Fruit fly (Drosophila melanogaster) whole organism: ENCODE results near the gene ich.

Experiments
- CG8478 ChIP-seq: fragments of >200 bp; optimal IDR thresholded peaks from 2 replicates; lab custom pipeline; 2018; ENCODE audit warnings: inconsistent platforms
- Dll ChIP-seq: fragments of >200 bp; optimal IDR thresholded peaks from 2 replicates; lab custom pipeline; 2017
- EcR ChIP-seq, 2 experiments: fragments of >200 bp; optimal IDR thresholded peaks; 2 replicates each; lab custom pipeline; 2017; ENCODE audit warnings: missing biosample characterization in 2 of 2, missing genetic modification characterization in 2 of 2, missing genetic modification reagents in 2 of 2
- pan ChIP-seq: fragments of >200 bp; optimal IDR thresholded peaks from 2 replicates; lab custom pipeline; 2017
- psq ChIP-seq: fragments of >200 bp; optimal IDR thresholded peaks from 2 replicates; lab custom pipeline; 2017
- usp ChIP-seq: fragments of >200 bp; optimal IDR thresholded peaks from 2 replicates; lab custom pipeline; 2017; ENCODE audit warnings: missing biosample characterization, missing genetic modification characterization, mixed read lengths

Gene ich

DNA sequence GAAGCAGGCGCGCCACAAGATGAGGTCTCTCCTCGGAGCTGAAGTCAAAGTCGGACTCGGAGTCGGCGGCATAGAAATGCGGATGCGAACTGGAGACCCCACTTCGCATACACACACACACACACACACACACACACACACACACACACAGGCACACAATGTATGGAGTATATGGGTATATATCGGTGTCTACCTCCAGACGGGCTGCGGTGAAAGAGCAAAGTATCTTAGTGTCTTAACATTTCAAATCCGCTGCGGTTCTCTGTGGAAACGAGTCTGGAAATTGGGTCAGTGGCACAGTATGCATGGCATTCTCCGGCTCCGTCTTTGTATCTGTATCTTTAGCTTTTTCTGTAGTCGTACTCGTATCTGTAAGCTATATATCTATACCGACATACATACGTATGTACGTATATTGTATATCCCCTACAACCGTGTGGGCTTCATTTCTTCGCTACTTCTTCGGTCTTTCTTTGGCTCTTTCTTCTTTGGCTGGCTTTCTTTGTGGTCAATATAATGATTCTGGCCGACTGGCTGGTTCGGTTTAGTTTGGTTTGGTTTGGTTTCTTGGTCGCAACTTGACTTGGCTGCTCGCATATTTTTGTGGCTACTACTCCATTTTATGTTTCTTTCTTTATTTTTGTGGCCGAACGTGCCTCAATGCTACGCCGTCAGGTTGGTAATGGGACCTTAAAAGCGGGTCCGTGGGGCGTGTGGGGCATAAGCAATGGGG is 13.3 kb downstream of the ich start:
- TF ChIP-seq EcR (GFP tag; optimal IDR thresholded peaks at IDR 0.05; lab: Kevin White, UChicago) (no peak), pan (lab: Kevin White, UChicago) (no peak), CG8478 (lab: Kevin White, UChicago) (no peak), Dll (lab: Kevin White, UChicago) (no peak), usp (GFP tag; lab: Kevin White, UChicago) (no peak)

DNA sequence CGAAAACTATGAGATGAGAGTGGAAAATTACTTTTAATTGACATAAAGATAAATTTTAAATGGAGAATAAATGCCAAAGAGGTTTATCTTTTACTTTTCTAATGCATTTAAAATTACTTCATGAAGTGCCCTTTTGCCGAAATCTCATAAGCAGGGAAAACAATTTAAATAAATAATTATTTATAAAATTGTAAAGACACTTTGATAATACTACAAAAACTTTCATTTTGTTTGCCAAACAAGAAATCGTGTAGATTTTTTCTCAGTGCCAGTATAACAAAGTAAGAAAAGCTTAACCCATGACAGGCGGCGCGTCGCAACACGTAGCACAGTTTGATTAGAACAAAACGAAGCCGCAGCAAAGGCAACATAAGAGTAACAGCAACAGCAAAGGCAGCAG is 14.0 kb downstream of the ich start:
- no peak for TF ChIP-seq EcR (GFP tag; optimal IDR thresholded peaks at IDR 0.05; lab: Kevin White, UChicago)
- no peak for TF ChIP-seq psq (lab: Kevin White, UChicago)
- no peak for TF ChIP-seq Dll (lab: Kevin White, UChicago)
- no peak for TF ChIP-seq usp (GFP tag; lab: Kevin White, UChicago)
- TF ChIP-seq CG8478 (lab: Kevin White, UChicago) = no peak
- TF ChIP-seq pan (lab: Kevin White, UChicago) = no peak

DNA sequence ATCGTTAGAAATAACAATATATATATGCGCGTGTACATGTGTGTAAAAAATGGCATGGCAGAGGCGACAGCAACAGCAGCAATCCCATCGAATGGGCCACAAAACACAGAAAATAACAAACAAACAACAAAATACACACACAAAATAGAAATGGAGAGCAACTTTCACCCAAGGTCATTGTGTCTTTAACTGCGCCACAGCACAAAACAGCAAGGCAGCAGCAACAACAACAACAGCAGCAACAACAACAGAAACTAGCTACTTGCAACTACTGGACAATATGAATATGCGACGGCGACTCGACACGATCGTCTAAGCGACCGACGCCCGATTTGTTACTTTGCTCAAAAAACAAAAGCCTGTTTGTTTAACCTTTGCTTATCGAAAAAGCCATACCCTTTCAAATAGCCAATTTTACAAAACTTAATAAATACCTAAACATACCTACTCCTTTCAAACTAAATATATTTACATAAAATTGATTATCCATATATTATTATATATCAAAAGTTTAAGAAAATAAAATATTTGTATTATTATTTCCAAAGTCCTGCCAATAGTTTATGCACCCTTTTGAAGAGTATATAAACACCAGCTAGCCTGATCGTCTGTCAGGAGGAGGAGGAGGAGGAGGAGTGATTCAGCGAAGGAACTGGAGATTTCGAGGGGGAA is 14.9 kb downstream of the ich start:
- TF ChIP-seq EcR (GFP tag; optimal IDR thresholded peaks at IDR 0.05; lab: Kevin White, UChicago) (no peak), psq (lab: Kevin White, UChicago) (no peak), usp (GFP tag; lab: Kevin White, UChicago) (no peak), pan (lab: Kevin White, UChicago) (no peak), CG8478 (lab: Kevin White, UChicago) (no peak), Dll (lab: Kevin White, UChicago) (no peak)

DNA sequence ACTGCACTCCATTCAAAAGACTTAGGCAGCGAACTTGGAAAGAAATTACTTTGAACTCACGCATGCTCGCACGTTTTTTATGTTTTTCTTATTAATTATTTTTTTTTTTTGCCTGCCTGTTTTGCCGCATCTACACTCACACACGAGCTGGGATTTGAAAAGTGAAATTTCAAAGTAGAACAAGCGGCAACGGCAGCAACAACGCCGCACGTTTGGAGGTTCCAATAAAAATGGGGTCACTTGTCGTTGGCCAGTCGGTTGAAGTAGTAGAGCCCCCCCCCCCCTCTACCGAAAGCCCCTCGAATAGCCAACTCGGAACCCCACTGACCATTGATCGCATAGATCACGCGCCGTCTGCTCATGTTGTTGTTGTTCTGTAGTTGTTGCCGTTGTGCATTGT is 16.4 kb downstream of the ich start:
- no peak for TF ChIP-seq CG8478 (lab: Kevin White, UChicago)

dm6 chr3R:8945502-8946324 is 17.1 kb downstream of the ich start:
- TF ChIP-seq psq (lab: Kevin White, UChicago) (no peak), usp (GFP tag; lab: Kevin White, UChicago) (no peak), Dll (lab: Kevin White, UChicago) (no peak), EcR (GFP tag; optimal IDR thresholded peaks at IDR 0.05; lab: Kevin White, UChicago) (no peak)

- TF ChIP-seq usp (GFP tag; lab: Kevin White, UChicago) (no peak), psq (lab: Kevin White, UChicago) (no peak), pan (lab: Kevin White, UChicago) (no peak), CG8478 (lab: Kevin White, UChicago) (no peak), EcR (GFP tag; optimal IDR thresholded peaks at IDR 0.05; lab: Kevin White, UChicago) (no peak), Dll (lab: Kevin White, UChicago) (no peak)
These were observed 18.0 kb downstream of the ich start, which contains the start of gene CG11964 for dm6 chr3R:8944866-8945265. TSS of gene CG11964 (minus strand) at chr3R:8945020.

DNA sequence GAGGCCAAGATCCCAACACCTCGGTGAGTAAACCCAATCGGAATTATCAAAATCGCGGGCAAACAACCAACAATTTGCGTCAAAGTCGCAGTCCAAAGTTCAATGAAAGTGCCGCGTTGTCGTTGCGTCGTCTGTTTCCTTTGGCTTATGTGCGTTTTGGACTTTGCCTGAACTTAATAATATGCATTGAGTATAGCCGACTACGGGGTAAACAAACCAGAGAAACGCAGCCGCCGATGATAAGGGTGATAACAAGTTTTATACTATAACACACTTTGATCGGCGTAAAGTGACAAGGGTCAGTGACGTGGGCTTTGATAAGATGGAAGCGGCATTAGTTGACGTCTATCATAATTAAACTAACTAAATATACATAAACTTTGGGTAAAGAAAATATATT is 23.1 kb downstream of the ich start:
- TF ChIP-seq usp (GFP tag; lab: Kevin White, UChicago) = no peak
- no peak for TF ChIP-seq EcR (GFP tag; optimal IDR thresholded peaks at IDR 0.05; lab: Kevin White, UChicago)
- TF ChIP-seq psq (lab: Kevin White, UChicago) = no peak
- no peak for TF ChIP-seq Dll (lab: Kevin White, UChicago)
- no peak for TF ChIP-seq pan (lab: Kevin White, UChicago)
- TF ChIP-seq CG8478 (lab: Kevin White, UChicago) = no peak

- no peak for TF ChIP-seq pan (lab: Kevin White, UChicago)
- no peak for TF ChIP-seq usp (GFP tag; lab: Kevin White, UChicago)
- no peak for TF ChIP-seq EcR (GFP tag; optimal IDR thresholded peaks at IDR 0.05; lab: Kevin White, UChicago)
- TF ChIP-seq Dll (lab: Kevin White, UChicago) = no peak
- no peak for TF ChIP-seq psq (lab: Kevin White, UChicago)
- TF ChIP-seq CG8478 (lab: Kevin White, UChicago) = no peak
These were observed 24.1 kb downstream of the ich start, which contains the start of gene ScsbetaA for dm6 chr3R:8938494-8939404. TSS of gene ScsbetaA (plus strand) at chr3R:8938724.

- TF ChIP-seq Dll (lab: Kevin White, UChicago) (no peak), CG8478 (lab: Kevin White, UChicago) (no peak), usp (GFP tag; lab: Kevin White, UChicago) (no peak), pan (lab: Kevin White, UChicago) (no peak), EcR (GFP tag; optimal IDR thresholded peaks at IDR 0.05; lab: Kevin White, UChicago) (no peak), psq (lab: Kevin White, UChicago) (no peak)
These were observed 27.9 kb downstream of the ich start, which contains the start of gene osk for dm6 chr3R:8934930-8935329. TSS of gene osk (plus strand) at chr3R:8935126.

dm6 chr3R:8932741-8933140 is 30.1 kb downstream of the ich start:
- TF ChIP-seq EcR (GFP tag; optimal IDR thresholded peaks at IDR 0.05; lab: Kevin White, UChicago) (no peak), psq (lab: Kevin White, UChicago) (no peak), Dll (lab: Kevin White, UChicago) (no peak), pan (lab: Kevin White, UChicago) (no peak), CG8478 (lab: Kevin White, UChicago) (no peak), usp (GFP tag; lab: Kevin White, UChicago) (no peak)
